Worm (Caenorhabditis elegans) whole organism, mixed stage, embryonic: ENCODE data around the gene K11G12.6.

Experiments used
- M03D4.4 ChIP-seq: sonication (generic microtip); optimal IDR thresholded peaks from 2 replicates; lab custom pipeline; 2017; ENCODE audit warnings: mild to moderate bottlenecking, missing genetic modification characterization, missing compliant biosample characterization
- bed-3 ChIP-seq: fragments of 200-800 bp; sonication (Bioruptor generic); optimal IDR thresholded peaks from 3 replicates; lab custom pipeline; 2018; ENCODE audit warnings: mild to moderate bottlenecking, missing genetic modification characterization, moderate library complexity, missing compliant biosample characterization
- blmp-1 ChIP-seq: fragments of 150-350 bp; optimal IDR thresholded peaks from 2 replicates; lab custom pipeline; 2014; ENCODE audit warnings: missing biosample characterization, missing genetic modification characterization
- ceh-43 ChIP-seq: fragments of 200-800 bp; sonication (Bioruptor generic); optimal IDR thresholded peaks from 2 replicates; lab custom pipeline; 2018; ENCODE audit warnings: mild to moderate bottlenecking, missing genetic modification characterization, moderate library complexity, missing compliant biosample characterization
- ceh-83 ChIP-seq: fragments of 200-800 bp; sonication (Bioruptor generic); optimal IDR thresholded peaks from 2 replicates; lab custom pipeline; 2018; ENCODE audit warnings: mild to moderate bottlenecking, missing genetic modification characterization, missing compliant biosample characterization
- ces-1 ChIP-seq: fragments of 150-350 bp; optimal IDR thresholded peaks from 2 replicates; lab custom pipeline; 2014; ENCODE audit warnings: missing biosample characterization, missing genetic modification reagents, missing genetic modification characterization
- drap-1 ChIP-seq: fragments of 200-800 bp; sonication (Bioruptor generic); optimal IDR thresholded peaks from 3 replicates; lab custom pipeline; 2018; ENCODE audit warnings: mild to moderate bottlenecking, missing genetic modification characterization, missing compliant biosample characterization
- elt-1 ChIP-seq: sonication (generic microtip); optimal IDR thresholded peaks from 2 replicates; lab custom pipeline; 2017; ENCODE audit warnings: missing genetic modification characterization, mild to moderate bottlenecking, missing compliant biosample characterization, antibody characterized with exemption, moderate library complexity, borderline replicate concordance; ENCODE audit not compliant: insufficient read depth
- elt-3 ChIP-seq: fragments of 150-350 bp; optimal IDR thresholded peaks from 2 replicates; lab custom pipeline; 2014; ENCODE audit warnings: missing biosample characterization, missing genetic modification characterization
- flh-1 ChIP-seq: fragments of 200-800 bp; sonication (Bioruptor generic); optimal IDR thresholded peaks from 2 replicates; lab custom pipeline; 2018; ENCODE audit warnings: mild to moderate bottlenecking, missing genetic modification characterization, moderate library complexity, missing compliant biosample characterization
- ham-2 ChIP-seq: fragments of 200-800 bp; sonication (Bioruptor generic); optimal IDR thresholded peaks from 2 replicates; lab custom pipeline; 2018; ENCODE audit warnings: mild to moderate bottlenecking, missing genetic modification characterization, missing compliant biosample characterization
- hlh-1 ChIP-seq: fragments of 150-350 bp; optimal IDR thresholded peaks from 2 replicates; lab custom pipeline; 2014; ENCODE audit warnings: missing biosample characterization, missing genetic modification reagents, missing genetic modification characterization
- lin-13 ChIP-seq: fragments of 150-350 bp; optimal IDR thresholded peaks from 2 replicates; lab custom pipeline; 2014; ENCODE audit warnings: missing biosample characterization, missing genetic modification characterization
- lin-32 ChIP-seq: fragments of 200-800 bp; sonication (Bioruptor generic); optimal IDR thresholded peaks from 2 replicates; lab custom pipeline; 2018; ENCODE audit warnings: mild to moderate bottlenecking, missing genetic modification characterization, missing compliant biosample characterization
- lsy-2 ChIP-seq: fragments of 150-350 bp; optimal IDR thresholded peaks from 2 replicates; lab custom pipeline; 2014; ENCODE audit warnings: missing biosample characterization, missing genetic modification characterization
- mab-5 ChIP-seq: fragments of 150-350 bp; optimal IDR thresholded peaks from 2 replicates; lab custom pipeline; 2014; ENCODE audit warnings: missing biosample characterization, missing genetic modification characterization
- mep-1 ChIP-seq: fragments of 150-350 bp; optimal IDR thresholded peaks from 2 replicates; lab custom pipeline; 2017; ENCODE audit warnings: missing biosample characterization, missing genetic modification reagents, missing genetic modification characterization, inconsistent platforms
- mls-2 ChIP-seq: sonication (generic microtip); optimal IDR thresholded peaks from 2 replicates; lab custom pipeline; 2016; ENCODE audit warnings: mild to moderate bottlenecking, missing genetic modification characterization, moderate library complexity, missing compliant biosample characterization
- nhr-12 ChIP-seq: fragments of 150-350 bp; optimal IDR thresholded peaks from 2 replicates; lab custom pipeline; 2014; ENCODE audit warnings: missing biosample characterization, missing genetic modification characterization
- nhr-2 ChIP-seq: fragments of 150-350 bp; optimal IDR thresholded peaks from 2 replicates; lab custom pipeline; 2014; ENCODE audit warnings: missing biosample characterization, missing genetic modification characterization
- nhr-237 ChIP-seq: fragments of 150-350 bp; optimal IDR thresholded peaks from 2 replicates; lab custom pipeline; 2014; ENCODE audit warnings: missing biosample characterization, missing genetic modification characterization
- nhr-76 ChIP-seq: sonication (generic microtip); optimal IDR thresholded peaks from 2 replicates; lab custom pipeline; 2017; ENCODE audit warnings: missing biosample characterization, missing genetic modification characterization
- pha-4 ChIP-seq: fragments of 150-350 bp; optimal IDR thresholded peaks from 2 replicates; lab custom pipeline; 2018; ENCODE audit warnings: missing biosample characterization, missing genetic modification reagents, missing genetic modification characterization
- sem-2 ChIP-seq: fragments of 200-800 bp; sonication (Bioruptor generic); optimal IDR thresholded peaks from 2 replicates; lab custom pipeline; 2018; ENCODE audit warnings: mild to moderate bottlenecking, missing genetic modification characterization, missing compliant biosample characterization
- snpc-4 ChIP-seq: fragments of 150-350 bp; optimal IDR thresholded peaks from 2 replicates; lab custom pipeline; 2014; ENCODE audit warnings: missing biosample characterization, missing genetic modification characterization
- sptf-1 ChIP-seq: sonication (generic microtip); optimal IDR thresholded peaks from 2 replicates; lab custom pipeline; 2017; ENCODE audit warnings: mild to moderate bottlenecking, missing genetic modification characterization, moderate library complexity, missing compliant biosample characterization
- tbx-8 ChIP-seq: fragments of 200-800 bp; sonication (Bioruptor generic); optimal IDR thresholded peaks from 2 replicates; lab custom pipeline; 2018; ENCODE audit warnings: mild to moderate bottlenecking, missing genetic modification characterization, moderate library complexity, missing compliant biosample characterization
- unc-120 ChIP-seq: sonication (generic microtip); optimal IDR thresholded peaks from 2 replicates; lab custom pipeline; 2017; ENCODE audit warnings: missing genetic modification characterization, missing compliant biosample characterization; ENCODE audit not compliant: poor library complexity, severe bottlenecking
- unc-39 ChIP-seq: fragments of 150-350 bp; optimal IDR thresholded peaks from 2 replicates; lab custom pipeline; 2014; ENCODE audit warnings: missing biosample characterization, missing genetic modification characterization
- unc-62 ChIP-seq: fragments of 150-350 bp; optimal IDR thresholded peaks from 2 replicates; lab custom pipeline; 2014; ENCODE audit warnings: missing biosample characterization, missing genetic modification reagents, missing genetic modification characterization
- zip-8 ChIP-seq: fragments of 150-350 bp; optimal IDR thresholded peaks from 2 replicates; lab custom pipeline; 2014; ENCODE audit warnings: missing biosample characterization, missing genetic modification characterization

The K11G12.6 gene

ce11 chrX:6737329-6738008, 8.0 kb upstream of the K11G12.6 start (continued):
- TF ChIP-seq ceh-83 (GFP tag; lab: Kevin White, UChicago): no peak

- TF ChIP-seq lin-13 (tag; lab: Kevin White, UChicago) (no peak), ces-1 (GFP tag; lab: Kevin White, UChicago) (peak; percentile 35), ham-2 (GFP tag; lab: Kevin White, UChicago) (no peak), hlh-1 (tag; lab: Kevin White, UChicago) (no peak), mab-5 (tag; lab: Kevin White, UChicago) (no peak), ceh-43 (GFP tag; lab: Kevin White, UChicago) (no peak), lin-32 (GFP tag; lab: Kevin White, UChicago) (no peak), elt-1 (peak; percentile 9), sptf-1 (tag; lab: Kevin White, UChicago) (no peak), nhr-76 (tag; lab: Kevin White, UChicago) (no peak), zip-8 (tag; lab: Kevin White, UChicago) (no peak), elt-3 (tag; lab: Kevin White, UChicago) (peak; percentile 83), sem-2 (GFP tag; lab: Kevin White, UChicago) (no peak), mep-1 (tag; lab: Kevin White, UChicago) (no peak)
These were observed 7.0 kb upstream of the K11G12.6 start for ce11 chrX:6736358-6736991.

- TF ChIP-seq ces-1 (GFP tag; lab: Kevin White, UChicago) (no peak), ham-2 (GFP tag; lab: Kevin White, UChicago) (no peak), unc-39 (tag; lab: Kevin White, UChicago) (no peak), lin-13 (tag; lab: Kevin White, UChicago) (no peak), nhr-237 (tag; lab: Kevin White, UChicago) (no peak), drap-1 (GFP tag; lab: Kevin White, UChicago) (no peak), ceh-83 (GFP tag; lab: Kevin White, UChicago) (no peak), hlh-1 (tag; lab: Kevin White, UChicago) (no peak), lin-32 (GFP tag; lab: Kevin White, UChicago) (no peak), M03D4.4 (tag; lab: Kevin White, UChicago) (no peak), elt-1 (no peak), tbx-8 (no peak), blmp-1 (tag; lab: Kevin White, UChicago) (no peak), zip-8 (tag; lab: Kevin White, UChicago) (no peak), flh-1 (GFP tag; lab: Kevin White, UChicago) (no peak), snpc-4 (tag; lab: Kevin White, UChicago) (no peak), bed-3 (GFP tag; lab: Kevin White, UChicago) (no peak)
These were observed 6.0 kb upstream of the K11G12.6 start for ce11 chrX:6735494-6735893.

- TF ChIP-seq ces-1 (GFP tag; lab: Kevin White, UChicago) (no peak), unc-39 (tag; lab: Kevin White, UChicago) (no peak), hlh-1 (tag; lab: Kevin White, UChicago) (peak; percentile 84), pha-4 (no peak)
These were observed 3.7 kb upstream of the K11G12.6 start, which contains the start of gene R03E9.2 for ce11 chrX:6733201-6733600. Gene R03E9.2, minus strand, starts transcription at chrX:6733301.

ce11 chrX:6728820-6729396, 549 bp downstream of the K11G12.6 start:
- TF ChIP-seq hlh-1 (tag; lab: Kevin White, UChicago): no peak
- no peak for TF ChIP-seq ceh-83 (GFP tag; lab: Kevin White, UChicago)
- TF ChIP-seq nhr-2 (tag; lab: Kevin White, UChicago): no peak
- no peak for TF ChIP-seq unc-120 (tag; lab: Kevin White, UChicago)
- no peak for TF ChIP-seq nhr-76 (tag; lab: Kevin White, UChicago)
- no peak for TF ChIP-seq drap-1 (GFP tag; lab: Kevin White, UChicago)
- no peak for TF ChIP-seq mls-2 (tag; lab: Kevin White, UChicago)
- TF ChIP-seq elt-3 (tag; lab: Kevin White, UChicago): no peak
- TF ChIP-seq bed-3 (GFP tag; lab: Kevin White, UChicago): no peak
- TF ChIP-seq ceh-43 (GFP tag; lab: Kevin White, UChicago): no peak
- TF ChIP-seq elt-1: no peak
- no peak for TF ChIP-seq lin-32 (GFP tag; lab: Kevin White, UChicago)
- no peak for TF ChIP-seq unc-62
- no peak for TF ChIP-seq mep-1 (tag; lab: Kevin White, UChicago)
- TF ChIP-seq M03D4.4 (tag; lab: Kevin White, UChicago): no peak
- TF ChIP-seq nhr-12: no peak
- TF ChIP-seq pha-4: no peak
- TF ChIP-seq sem-2 (GFP tag; lab: Kevin White, UChicago): no peak
- TF ChIP-seq lsy-2 (tag; lab: Kevin White, UChicago): no peak
